Worm (Caenorhabditis elegans): ENCODE results near the gene H14A12.5.

H14A12.5 gene

ce11 chrIII:7494850-7495314 is 26.0 kb upstream of the H14A12.5 start (continued):
- peak; percentile 94 for TF ChIP-seq nfya-2 (GFP tag; IDR thresholded peaks at IDR 0.05)
- TF ChIP-seq hlh-12 (tag; optimal IDR thresholded peaks at IDR 0.05): peak; percentile 44
- no peak for TF ChIP-seq ztf-28 (GFP tag; IDR thresholded peaks at IDR 0.05)
- peak; percentile 41 for TF ChIP-seq T26A5.8 (tag; optimal IDR thresholded peaks at IDR 0.05)
- TF ChIP-seq ceh-27 (GFP tag; optimal IDR thresholded peaks at IDR 0.05): peak; percentile 36
- TF ChIP-seq Y56A3A.18 (GFP tag; IDR thresholded peaks at IDR 0.05): peak; percentile 81
- peak; percentile 78 for TF ChIP-seq atf-7 (tag; optimal IDR thresholded peaks at IDR 0.05)
- TF ChIP-seq C06A6.2 (GFP tag; conservative IDR thresholded peaks at IDR 0.05): no peak
- peak; percentile 30; the same call in 1 of the 2 replicates for TF ChIP-seq D2030.7 (GFP tag; IDR thresholded peaks at IDR 0.05)
- TF ChIP-seq nhr-27 (tag; optimal IDR thresholded peaks at IDR 0.05): peak; percentile 81
- peak; percentile 56 for TF ChIP-seq unc-130 (GFP tag; optimal IDR thresholded peaks at IDR 0.05)
- no peak for TF ChIP-seq mel-28 (tag; optimal IDR thresholded peaks at IDR 0.05; ENCODE audit: borderline replicate concordance)
- TF ChIP-seq pha-4 (tag; optimal IDR thresholded peaks at IDR 0.05): no peak
- peak; percentile 68; the same call in 1 of the 2 replicates for TF ChIP-seq nfyb-1 (GFP tag; IDR thresholded peaks at IDR 0.05)
- no peak for TF ChIP-seq T07F8.4 (tag; optimal IDR thresholded peaks at IDR 0.05)
- no peak for TF ChIP-seq lag-1 (GFP tag; IDR thresholded peaks at IDR 0.05)
- TF ChIP-seq pbrm-1 (GFP tag; IDR thresholded peaks at IDR 0.05): peak; percentile 27; the same call in 1 of the 2 replicates
- no peak; the same call in 1 of the 2 replicates for TF ChIP-seq madf-8 (GFP tag; conservative IDR thresholded peaks at IDR 0.05)
- peak; percentile 76 for TF ChIP-seq ekl-4 (GFP tag; IDR thresholded peaks at IDR 0.05)
- peak; percentile 44 for TF ChIP-seq xnd-1 (tag; optimal IDR thresholded peaks at IDR 0.05)
- peak; percentile 94 for TF ChIP-seq ceh-79 (tag; optimal IDR thresholded peaks at IDR 0.05)
- TF ChIP-seq nhr-80 (tag; optimal IDR thresholded peaks at IDR 0.05): no peak
- TF ChIP-seq F33H1.4 (GFP tag; IDR thresholded peaks at IDR 0.05): no peak
- TF ChIP-seq fkh-3 (tag; optimal IDR thresholded peaks at IDR 0.05): peak; percentile 97
- TF ChIP-seq ccch-3 (GFP tag; optimal IDR thresholded peaks at IDR 0.05): no peak
- TF ChIP-seq akir-1 (GFP tag; optimal IDR thresholded peaks at IDR 0.05): no peak
- no peak for TF ChIP-seq ama-1 (optimal IDR thresholded peaks at IDR 0.05)
- peak; percentile 53 to 90 for TF ChIP-seq ama-1 (GFP tag; optimal IDR thresholded peaks at IDR 0.05)
- peak; percentile 34 for TF ChIP-seq B0261.1 (tag; optimal IDR thresholded peaks at IDR 0.05)
- no peak; the same call in 1 of the 2 replicates for TF ChIP-seq lir-1 (GFP tag; conservative IDR thresholded peaks at IDR 0.05)
- peak; percentile 87 for TF ChIP-seq dpff-1 (tag; optimal IDR thresholded peaks at IDR 0.05)
- TF ChIP-seq nhr-120 (GFP tag; IDR thresholded peaks at IDR 0.05): no peak
- TF ChIP-seq F52B5.7 (tag; optimal IDR thresholded peaks at IDR 0.05): peak; percentile 89
- peak; percentile 74 for TF ChIP-seq zim-3 (tag; optimal IDR thresholded peaks at IDR 0.05)
- TF ChIP-seq sptf-2 (GFP tag; optimal IDR thresholded peaks at IDR 0.05): no peak
- no peak for TF ChIP-seq egl-44 (GFP tag; IDR thresholded peaks at IDR 0.05)
- TF ChIP-seq ets-4 (GFP tag; optimal IDR thresholded peaks at IDR 0.05): no peak
- no peak for TF ChIP-seq aptf-2 (GFP tag; conservative IDR thresholded peaks at IDR 0.05)
- TF ChIP-seq ztf-3 (GFP tag; optimal IDR thresholded peaks at IDR 0.05): no peak
- TF ChIP-seq ztf-18 (tag; optimal IDR thresholded peaks at IDR 0.05): no peak
- TF ChIP-seq dpl-1 (GFP tag; optimal IDR thresholded peaks at IDR 0.05): no peak
- no peak for TF ChIP-seq F57A8.1 (GFP tag; optimal IDR thresholded peaks at IDR 0.05)
- TF ChIP-seq cebp-2 (GFP tag; IDR thresholded peaks at IDR 0.05): peak; percentile 53; the same call in 1 of the 2 replicates
- no peak for TF ChIP-seq nhr-90 (tag; optimal IDR thresholded peaks at IDR 0.05)
- TF ChIP-seq F49E8.2 (tag; optimal IDR thresholded peaks at IDR 0.05; ENCODE audit: insufficient read depth): peak; percentile 66
- TF ChIP-seq mcd-1 (GFP tag; IDR thresholded peaks at IDR 0.05): peak; percentile 47
- TF ChIP-seq attf-3 (GFP tag; conservative IDR thresholded peaks at IDR 0.05): no peak
- no peak for TF ChIP-seq hlh-26 (GFP tag; conservative IDR thresholded peaks at IDR 0.05)
- no peak for TF ChIP-seq let-607 (tag; optimal IDR thresholded peaks at IDR 0.05)
- TF ChIP-seq hsf-1 (GFP tag; IDR thresholded peaks at IDR 0.05): peak; percentile 70
